Worm (Caenorhabditis elegans) whole organism, late embryonic: Measurements from ENCODE around the gene hot-6.

Experiments used
- nhr-11 ChIP-seq: fragments of 150-350 bp; optimal IDR thresholded peaks from 2 replicates; lab custom pipeline; 2014; ENCODE audit warnings: missing biosample characterization, missing genetic modification characterization
- pqm-1 ChIP-seq: sonication (generic microtip); optimal IDR thresholded peaks from 2 replicates; lab custom pipeline; 2016; ENCODE audit warnings: missing genetic modification characterization, missing compliant biosample characterization

- no peak for TF ChIP-seq nhr-11 (tag; lab: Kevin White, UChicago)
- TF ChIP-seq pqm-1 (tag; lab: Kevin White, UChicago), result no peak
Observed at ce11 chrV:11057043-11057442, 34.3 kb upstream of the hot-6 start, which contains the start of gene srh-75.
